Worm (Caenorhabditis elegans) whole organism, L4/young adult: ENCODE measurements around the gene fbxb-95.

Source experiments
- W03F9.2 ChIP-seq: fragments of 150-350 bp; optimal IDR thresholded peaks from 2 replicates; lab custom pipeline; 2014; ENCODE audit warnings: missing biosample characterization, missing genetic modification characterization
- dao-5 ChIP-seq: sonication (generic microtip); optimal IDR thresholded peaks from 2 replicates; lab custom pipeline; 2016; ENCODE audit warnings: missing genotype, missing genetic modification characterization, moderate library complexity, missing compliant biosample characterization
- him-1 ChIP-seq: sonication (generic microtip); optimal IDR thresholded peaks from 2 replicates; lab custom pipeline; 2016; ENCODE audit warnings: missing genotype, missing genetic modification reagents, missing genetic modification characterization, missing compliant biosample characterization

- TF ChIP-seq him-1 (tag; lab: Kevin White, UChicago) (no peak), W03F9.2 (tag; lab: Kevin White, UChicago) (no peak), dao-5 (no peak)
Observed at ce11 chrII:1850840-1851294, 3.3 kb upstream of the fbxb-95 start, which contains the start of gene C52E2.3.
